Worm (Caenorhabditis elegans): ENCODE data around the gene glc-1.

Gene glc-1

DNA sequence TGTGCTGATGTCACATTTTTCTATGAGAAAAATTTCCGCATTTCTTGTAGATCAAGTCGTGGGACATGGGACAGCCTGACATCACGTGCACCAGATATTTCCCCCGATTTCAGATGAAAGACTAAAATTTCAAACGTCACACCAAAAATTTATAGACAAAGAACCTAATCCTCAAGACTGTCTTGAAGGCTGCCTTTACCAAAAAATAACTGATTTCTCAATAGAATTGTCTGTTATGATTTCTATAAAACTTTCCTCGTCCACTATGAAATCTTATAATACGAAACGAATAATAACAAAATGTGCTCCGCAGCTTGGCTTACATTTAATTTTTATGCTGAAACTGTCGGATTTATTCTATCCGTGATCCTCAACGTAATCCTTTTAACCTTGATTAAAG, 39.1 kb upstream of the glc-1 start, which contains the start of gene str-106:
Gene str-106 (plus strand): TSS at position 301 of the 400 bp plus-strand sequence.
- TF ChIP-seq unc-130 (GFP tag; optimal IDR thresholded peaks at IDR 0.05), result no peak
- TF ChIP-seq snpc-1.2 (GFP tag; IDR thresholded peaks at IDR 0.05), result no peak
- TF ChIP-seq nhr-42 (GFP tag; IDR thresholded peaks at IDR 0.05), result no peak
- TF ChIP-seq Y5F2A.4 (GFP tag; optimal IDR thresholded peaks at IDR 0.05), result no peak
- TF ChIP-seq daf-19 (GFP tag; conservative IDR thresholded peaks at IDR 0.05), result no peak
- TF ChIP-seq F37D6.2 (tag; optimal IDR thresholded peaks at IDR 0.05), result no peak
- TF ChIP-seq nhr-25 (tag; optimal IDR thresholded peaks at IDR 0.05; ENCODE audit: borderline replicate concordance, insufficient read depth), result no peak
- no peak for TF ChIP-seq tag-97 (GFP tag; IDR thresholded peaks at IDR 0.05)
- no peak for TF ChIP-seq nhr-10 (tag; optimal IDR thresholded peaks at IDR 0.05)

DNA sequence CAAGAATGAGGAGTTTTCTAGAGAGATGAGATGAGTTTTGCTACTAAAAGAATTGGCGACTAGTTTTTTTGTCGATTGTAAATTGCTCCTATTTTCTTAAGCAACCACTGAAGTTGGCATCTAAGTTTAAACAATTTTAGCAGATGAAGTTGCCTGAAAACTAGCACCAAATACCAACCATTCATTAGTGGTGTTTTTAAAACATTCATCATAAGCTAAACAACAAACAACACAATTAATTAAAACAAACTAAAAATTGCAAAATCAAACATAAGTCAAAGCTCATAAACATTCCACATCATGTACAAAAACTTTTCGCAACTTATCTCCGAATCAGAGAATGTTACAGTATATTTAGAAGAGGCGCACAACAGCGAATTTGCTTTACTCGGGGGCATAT, 37.3 kb upstream of the glc-1 start, which contains the start of gene srz-13:
Gene srz-13 (plus strand): TSS at position 301 of the 400 bp plus-strand sequence.
- no peak for TF ChIP-seq duxl-1 (tag; optimal IDR thresholded peaks at IDR 0.05; ENCODE audit: poor library complexity)
- TF ChIP-seq snpc-4 (tag; optimal IDR thresholded peaks at IDR 0.05), result no peak
- TF ChIP-seq attf-4 (tag; optimal IDR thresholded peaks at IDR 0.05), result no peak
- TF ChIP-seq sdz-12 (GFP tag; optimal IDR thresholded peaks at IDR 0.05), result no peak
- no peak for TF ChIP-seq jun-1 (tag; optimal IDR thresholded peaks at IDR 0.05)
- TF ChIP-seq egl-27 (tag; optimal IDR thresholded peaks at IDR 0.05), result no peak
- no peak for TF ChIP-seq unc-130 (GFP tag; optimal IDR thresholded peaks at IDR 0.05)
- no peak for TF ChIP-seq pha-4 (GFP tag; IDR thresholded peaks at IDR 0.05)
- no peak for TF ChIP-seq pha-4 (tag; optimal IDR thresholded peaks at IDR 0.05)

DNA sequence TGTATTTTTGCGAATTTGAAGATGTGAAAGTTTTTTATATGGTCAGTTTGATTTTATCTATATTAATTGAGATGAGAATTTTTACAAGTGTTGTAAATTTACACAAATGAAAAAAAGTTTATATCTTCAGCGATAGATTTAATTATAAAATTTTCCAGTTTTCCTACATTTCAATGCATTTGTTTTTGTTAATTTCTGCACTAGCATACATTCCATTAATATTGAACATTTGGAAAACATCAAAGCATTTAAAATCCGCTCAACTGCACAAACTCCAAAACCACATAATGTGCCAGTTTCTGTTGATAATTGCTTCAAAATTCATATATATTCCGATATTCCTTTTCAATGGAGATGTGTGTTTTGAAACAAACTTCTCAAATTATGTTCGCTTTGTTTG, 36.5 kb upstream of the glc-1 start, which contains the start of gene srh-277:
Gene srh-277 (plus strand): TSS at position 301 of the 400 bp plus-strand sequence.
- TF ChIP-seq madf-5 (GFP tag; IDR thresholded peaks at IDR 0.05), result no peak
- no peak for TF ChIP-seq ceh-62 (tag; optimal IDR thresholded peaks at IDR 0.05)
- no peak for TF ChIP-seq lin-1 (GFP tag; IDR thresholded peaks at IDR 0.05)
- TF ChIP-seq unc-130 (GFP tag; optimal IDR thresholded peaks at IDR 0.05), result no peak
- no peak for TF ChIP-seq F26F4.8 (GFP tag; conservative IDR thresholded peaks at IDR 0.05)
- no peak for TF ChIP-seq aly-2 (tag; optimal IDR thresholded peaks at IDR 0.05)
- TF ChIP-seq mdt-29 (GFP tag; IDR thresholded peaks at IDR 0.05), result no peak
- TF ChIP-seq zfp-2 (tag; optimal IDR thresholded peaks at IDR 0.05), result no peak
- TF ChIP-seq ZK337.2 (GFP tag; IDR thresholded peaks at IDR 0.05), result no peak
- TF ChIP-seq hlh-11 (tag; optimal IDR thresholded peaks at IDR 0.05), result no peak
- no peak for TF ChIP-seq lir-3 (tag; optimal IDR thresholded peaks at IDR 0.05)
- no peak for TF ChIP-seq ces-1 (GFP tag; optimal IDR thresholded peaks at IDR 0.05)
- no peak for TF ChIP-seq nhr-28 (tag; optimal IDR thresholded peaks at IDR 0.05)
- TF ChIP-seq skn-1 (tag; optimal IDR thresholded peaks at IDR 0.05), result no peak
- no peak for TF ChIP-seq F44E2.7 (GFP tag; IDR thresholded peaks at IDR 0.05)
- TF ChIP-seq lim-7 (GFP tag; IDR thresholded peaks at IDR 0.05), result no peak
- TF ChIP-seq ceh-82 (tag; optimal IDR thresholded peaks at IDR 0.05), result no peak
- TF ChIP-seq ceh-28 (tag; optimal IDR thresholded peaks at IDR 0.05), result no peak

DNA sequence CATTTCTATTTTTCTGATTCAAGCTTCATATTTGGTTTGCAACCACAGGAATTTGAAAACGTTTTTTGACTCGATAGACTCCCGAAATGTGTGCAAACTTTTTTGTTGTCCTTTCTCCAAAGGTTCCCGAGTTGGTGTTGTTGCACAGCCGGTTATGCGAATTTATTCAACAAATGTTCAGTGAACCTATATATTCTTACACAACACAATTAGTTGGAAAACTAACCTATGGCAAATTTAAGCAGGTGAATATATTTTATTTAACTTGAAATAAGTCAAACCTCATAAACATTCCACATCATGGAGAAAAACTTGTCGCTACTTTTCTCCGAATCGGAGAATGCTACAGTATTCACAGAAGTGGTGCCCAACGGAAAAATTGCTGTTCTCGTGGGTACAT, 36.1 kb upstream of the glc-1 start, which contains the start of gene srz-14:
Gene srz-14 (plus strand): TSS at position 301 of the 400 bp plus-strand sequence.
- TF ChIP-seq tra-1 (GFP tag; IDR thresholded peaks at IDR 0.05), result no peak
- no peak for TF ChIP-seq tag-97 (GFP tag; IDR thresholded peaks at IDR 0.05)
- TF ChIP-seq lin-13 (GFP tag; optimal IDR thresholded peaks at IDR 0.05), result no peak
- no peak for TF ChIP-seq F10B5.3 (tag; optimal IDR thresholded peaks at IDR 0.05)
